Fruit fly (Drosophila melanogaster): ENCODE measurements around the gene Top1.

The Top1 gene

DNA sequence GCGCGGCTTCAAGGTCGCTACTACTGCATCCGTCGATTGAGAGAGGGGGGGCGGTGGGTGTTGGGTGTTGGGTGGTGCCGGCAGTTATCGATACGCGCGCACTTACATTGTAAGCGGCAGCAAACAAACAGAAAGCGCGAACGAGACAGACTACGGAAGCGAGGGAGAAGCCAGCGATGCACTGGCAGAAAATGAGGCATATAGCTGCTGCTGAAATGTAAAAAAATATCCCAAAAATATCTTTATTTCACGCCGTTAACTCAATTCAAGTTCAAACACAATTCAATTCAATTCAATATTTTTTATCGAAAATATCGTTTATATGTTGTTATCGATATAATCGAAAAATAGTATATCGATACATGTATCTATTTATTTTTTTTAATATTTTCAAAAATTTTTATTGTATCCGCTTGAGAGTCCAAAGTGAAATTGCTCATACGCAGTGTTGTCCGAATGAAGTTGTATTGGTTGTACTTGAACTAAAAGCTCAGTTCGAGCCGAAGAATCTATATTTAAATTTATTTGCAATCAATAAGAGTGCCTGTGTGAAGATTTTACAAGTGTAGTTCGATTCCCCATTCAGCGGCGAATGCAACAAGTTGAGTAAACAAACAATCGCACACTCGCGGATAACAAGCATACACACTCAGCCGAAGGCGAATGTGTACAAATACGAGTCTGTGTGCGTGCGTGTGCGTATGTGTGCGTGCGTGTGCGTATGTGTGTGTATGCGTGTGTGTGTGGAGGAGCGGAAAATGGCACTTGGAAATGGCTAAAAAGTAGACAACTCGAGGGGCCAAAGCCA is 7.0 kb upstream of the Top1 start (continued):
- no peak for TF ChIP-seq slp2 (GFP tag; optimal IDR thresholded peaks at IDR 0.05)
- TF ChIP-seq nerfin-2 (GFP tag; IDR thresholded peaks at IDR 0.05; ENCODE audit: partially characterized antibody), result no peak
- no peak for TF ChIP-seq Hr3 (GFP tag; optimal IDR thresholded peaks at IDR 0.05)
- TF ChIP-seq NC2β (GFP tag; optimal IDR thresholded peaks at IDR 0.05), result no peak
- TF ChIP-seq crol (GFP tag; IDR thresholded peaks at IDR 0.05), result peak; percentile 26; the same call in 1 of the 2 replicates
- no peak for TF ChIP-seq chif (GFP tag; optimal IDR thresholded peaks at IDR 0.05)
- no peak for TF ChIP-seq ind (GFP tag; optimal IDR thresholded peaks at IDR 0.05)
- TF ChIP-seq so (GFP tag; IDR thresholded peaks at IDR 0.05), result no peak
- TF ChIP-seq CG7987 (GFP tag; optimal IDR thresholded peaks at IDR 0.05), result no peak
- peak; percentile 58 for TF ChIP-seq CG7556 (GFP tag; optimal IDR thresholded peaks at IDR 0.05)
- TF ChIP-seq CG6791 (GFP tag; IDR thresholded peaks at IDR 0.05; ENCODE audit: partially characterized antibody), result no peak
- TF ChIP-seq bsh (GFP tag; optimal IDR thresholded peaks at IDR 0.05), result peak in 1 of 2 experiments; percentile 16
- TF ChIP-seq h (optimal IDR thresholded peaks at IDR 0.05), result no peak
- TF ChIP-seq CG10147 (GFP tag; optimal IDR thresholded peaks at IDR 0.05), result peak; percentile 10
- no peak for TF ChIP-seq H2.0 (GFP tag; IDR thresholded peaks at IDR 0.05)
- TF ChIP-seq CG12659 (GFP tag; optimal IDR thresholded peaks at IDR 0.05), result no peak
- TF ChIP-seq gem (tag; optimal IDR thresholded peaks at IDR 0.05), result peak; percentile 60
- no peak for TF ChIP-seq CG10462 (GFP tag; optimal IDR thresholded peaks at IDR 0.05)
- peak; percentile 55 for TF ChIP-seq CG2678 (tag; optimal IDR thresholded peaks at IDR 0.05)
- no peak for TF ChIP-seq sima (GFP tag; optimal IDR thresholded peaks at IDR 0.05)
- TF ChIP-seq Mad (GFP tag; optimal IDR thresholded peaks at IDR 0.05), result no peak
- TF ChIP-seq fru (optimal IDR thresholded peaks at IDR 0.05), result no peak
- TF ChIP-seq Jarid2 (GFP tag; optimal IDR thresholded peaks at IDR 0.05), result no peak
- TF ChIP-seq CG34376 (GFP tag; optimal IDR thresholded peaks at IDR 0.05), result no peak
- no peak for TF ChIP-seq cas (GFP tag; IDR thresholded peaks at IDR 0.05)
- TF ChIP-seq CG6654 (GFP tag; optimal IDR thresholded peaks at IDR 0.05), result no peak
- no peak for TF ChIP-seq cwo (GFP tag; optimal IDR thresholded peaks at IDR 0.05)
- TF ChIP-seq HmgZ (tag; optimal IDR thresholded peaks at IDR 0.05), result no peak
- no peak for TF ChIP-seq bbx (GFP tag; IDR thresholded peaks at IDR 0.05; ENCODE audit: partially characterized antibody)
- TF ChIP-seq CG11456 (GFP tag; IDR thresholded peaks at IDR 0.05), result no peak
- no peak for TF ChIP-seq sd (tag; optimal IDR thresholded peaks at IDR 0.05)
- TF ChIP-seq CG1792 (GFP tag; optimal IDR thresholded peaks at IDR 0.05), result no peak
- no peak for TF ChIP-seq Mrtf (GFP tag; IDR thresholded peaks at IDR 0.05)
- TF ChIP-seq Hsf (GFP tag; optimal IDR thresholded peaks at IDR 0.05), result no peak
- TF ChIP-seq Dad (GFP tag; optimal IDR thresholded peaks at IDR 0.05), result no peak
- TF ChIP-seq Nf-YC (tag; optimal IDR thresholded peaks at IDR 0.05), result no peak
- TF ChIP-seq Pdp1 (GFP tag; optimal IDR thresholded peaks at IDR 0.05), result no peak
- no peak for TF ChIP-seq sim (GFP tag; IDR thresholded peaks at IDR 0.05)
- TF ChIP-seq CG14441 (GFP tag; IDR thresholded peaks at IDR 0.05), result peak; percentile 50
- no peak for TF ChIP-seq CG10274 (GFP tag; optimal IDR thresholded peaks at IDR 0.05)
- 0 out of 3 replicates have a peak, but pooled peaks have one; percentile 21 for TF ChIP-seq dysf (GFP tag; IDR thresholded peaks at IDR 0.05)
- peak; percentile 13 for TF ChIP-seq D19A (tag; optimal IDR thresholded peaks at IDR 0.05)
- no peak for TF ChIP-seq luna (GFP tag; optimal IDR thresholded peaks at IDR 0.05)
- no peak for TF ChIP-seq Neu2 (GFP tag; optimal IDR thresholded peaks at IDR 0.05; ENCODE audit: borderline replicate concordance)
- no peak for TF ChIP-seq CG9609 (GFP tag; optimal IDR thresholded peaks at IDR 0.05)
- TF ChIP-seq hb (GFP tag; IDR thresholded peaks at IDR 0.05; ENCODE audit: partially characterized antibody), result no peak
- no peak for TF ChIP-seq ssp (GFP tag; IDR thresholded peaks at IDR 0.05)
- no peak for TF ChIP-seq sqz (GFP tag; optimal IDR thresholded peaks at IDR 0.05)
- no peak for TF ChIP-seq CG8290 (GFP tag; optimal IDR thresholded peaks at IDR 0.05)
- no peak for TF ChIP-seq CG8290 (tag; optimal IDR thresholded peaks at IDR 0.05)
- TF ChIP-seq Atf-2 (GFP tag; optimal IDR thresholded peaks at IDR 0.05), result no peak
